Fruit fly (Drosophila melanogaster) whole organism, embryonic: ENCODE measurements around the gene CG12640.

ENCODE experiments used
- Abd-B ChIP-seq: fragments of 200-800 bp; sonication (Bioruptor generic); optimal IDR thresholded peaks from 2 replicates; lab custom pipeline; 2018; ENCODE audit warnings: missing biosample characterization, mild to moderate bottlenecking, missing genetic modification characterization, moderate library complexity
- Adf1 ChIP-seq: fragments of 200-800 bp; sonication (Bioruptor generic); IDR thresholded peaks from 2 replicates; pipeline ENCODE4 v1.3.6; 2022; ENCODE audit warnings: missing biosample characterization, missing genetic modification characterization
- Bdp1 ChIP-seq: fragments of 200-800 bp; sonication (Bioruptor generic); optimal IDR thresholded peaks from 3 replicates; lab custom pipeline; 2016; ENCODE audit warnings: missing biosample characterization, missing genetic modification characterization
- CG11398 ChIP-seq: fragments of 200-800 bp; sonication (Bioruptor generic); optimal IDR thresholded peaks from 2 replicates; lab custom pipeline; 2016; ENCODE audit warnings: missing biosample characterization, missing genetic modification characterization
- CG11560 ChIP-seq: fragments of 200-800 bp; sonication (Bioruptor generic); IDR thresholded peaks from 3 replicates; pipeline ENCODE4 v1.3.6; 2022; ENCODE audit warnings: missing biosample characterization, missing genetic modification characterization
- CG11696 ChIP-seq: fragments of 200-800 bp; sonication (Bioruptor generic); IDR thresholded peaks from 2 replicates; pipeline ENCODE4 v1.3.6; 2022; ENCODE audit warnings: missing biosample characterization, missing genetic modification characterization
- CG12236 ChIP-seq: fragments of 200-800 bp; sonication (Bioruptor generic); optimal IDR thresholded peaks from 2 replicates; lab custom pipeline; 2016; ENCODE audit warnings: missing biosample characterization, missing genetic modification characterization
- CG13775 ChIP-seq: fragments of 200-800 bp; sonication (Bioruptor generic); optimal IDR thresholded peaks from 3 replicates; lab custom pipeline; 2017; ENCODE audit warnings: missing biosample characterization, mild to moderate bottlenecking, missing genetic modification characterization
- CG15601 ChIP-seq: fragments of 200-800 bp; sonication (Bioruptor generic); optimal IDR thresholded peaks from 3 replicates; lab custom pipeline; 2019; ENCODE audit warnings: missing biosample characterization, mild to moderate bottlenecking, missing genetic modification characterization, moderate library complexity
- CG15696 ChIP-seq: fragments of 200-800 bp; sonication (Bioruptor generic); optimal IDR thresholded peaks from 2 replicates; lab custom pipeline; 2019; ENCODE audit warnings: missing biosample characterization, mild to moderate bottlenecking, missing genetic modification characterization, moderate library complexity
- CG1647 ChIP-seq: fragments of 200-800 bp; sonication (Bioruptor generic); optimal IDR thresholded peaks from 3 replicates; lab custom pipeline; 2016; ENCODE audit warnings: missing biosample characterization, missing genetic modification characterization
- CG17912 ChIP-seq: fragments of 200-800 bp; sonication (Bioruptor generic); optimal IDR thresholded peaks from 2 replicates; lab custom pipeline; 2018; ENCODE audit warnings: missing biosample characterization, mild to moderate bottlenecking, missing genetic modification characterization
- CG2129 ChIP-seq: fragments of 200-800 bp; sonication (Bioruptor generic); IDR thresholded peaks from 2 replicates; pipeline ENCODE4 v1.3.6; 2022; ENCODE audit warnings: missing biosample characterization, missing genetic modification characterization; ENCODE audit not compliant: partially characterized antibody
- CG2889 ChIP-seq: fragments of 200-800 bp; sonication (Bioruptor generic); IDR thresholded peaks from 3 replicates; pipeline ENCODE4 v1.3.6; 2022; ENCODE audit warnings: missing biosample characterization, missing genetic modification characterization
- CG33557 ChIP-seq: fragments of 200-800 bp; sonication (Bioruptor generic); optimal IDR thresholded peaks from 2 replicates; lab custom pipeline; 2019; ENCODE audit warnings: missing biosample characterization, mild to moderate bottlenecking, missing genetic modification characterization, moderate library complexity
- CG42726 ChIP-seq: fragments of 200-800 bp; sonication (Bioruptor generic); IDR thresholded peaks from 2 replicates; pipeline ENCODE4 v1.3.6; 2022; ENCODE audit warnings: missing biosample characterization, missing genetic modification characterization; ENCODE audit not compliant: partially characterized antibody
- CG4707 ChIP-seq: fragments of 200-800 bp; sonication (Bioruptor generic); optimal IDR thresholded peaks from 2 replicates; lab custom pipeline; 2018; ENCODE audit warnings: missing biosample characterization, mild to moderate bottlenecking, missing genetic modification characterization, moderate library complexity
- CG7372 ChIP-seq: fragments of 200-800 bp; sonication (Bioruptor generic); IDR thresholded peaks from 2 replicates; pipeline ENCODE4 v1.3.6; 2022; ENCODE audit warnings: missing biosample characterization, missing genetic modification characterization
- CG7786 ChIP-seq: fragments of 200-800 bp; sonication (Bioruptor generic); optimal IDR thresholded peaks from 2 replicates; lab custom pipeline; 2016; ENCODE audit warnings: missing biosample characterization, missing genetic modification characterization
- CG7839 ChIP-seq: fragments of 200-800 bp; sonication (Bioruptor generic); optimal IDR thresholded peaks from 3 replicates; lab custom pipeline; 2018; ENCODE audit warnings: missing biosample characterization, mild to moderate bottlenecking, missing genetic modification characterization, moderate library complexity
- CG8944 ChIP-seq: fragments of 200-800 bp; sonication (Bioruptor generic); optimal IDR thresholded peaks from 3 replicates; lab custom pipeline; 2016; ENCODE audit warnings: missing biosample characterization, missing genetic modification characterization
- CG9437 ChIP-seq: fragments of 200-800 bp; sonication (Bioruptor generic); optimal IDR thresholded peaks from 2 replicates; lab custom pipeline; 2018; ENCODE audit warnings: missing biosample characterization, mild to moderate bottlenecking, missing genetic modification characterization
- CG9609 ChIP-seq: fragments of 200-800 bp; sonication (Bioruptor generic); optimal IDR thresholded peaks from 3 replicates; lab custom pipeline; 2016; ENCODE audit warnings: missing biosample characterization, missing genetic modification characterization
- Dfd ChIP-seq, 2 experiments: fragments of >200 bp; optimal IDR thresholded peaks; 2 replicates each; lab custom pipeline; 2017; ENCODE audit warnings: missing biosample characterization in 2 of 2, missing genetic modification characterization in 2 of 2
- Dll ChIP-seq: fragments of 200-800 bp; sonication (Bioruptor generic); IDR thresholded peaks from 4 replicates; pipeline ENCODE4 v1.3.6; 2022; ENCODE audit warnings: missing biosample characterization, missing genetic modification characterization; ENCODE audit not compliant: partially characterized antibody
- Drgx ChIP-seq: fragments of 200-800 bp; sonication (Bioruptor generic); IDR thresholded peaks from 2 replicates; pipeline ENCODE4 v1.3.6; 2022; ENCODE audit warnings: missing biosample characterization, missing genetic modification characterization
- E2f1 ChIP-seq: fragments of 200-800 bp; sonication (Bioruptor generic); IDR thresholded peaks from 2 replicates; pipeline ENCODE4 v1.3.6; 2022; ENCODE audit warnings: missing biosample characterization, missing genetic modification characterization
- Ets97D ChIP-seq: fragments of 200-800 bp; sonication (Bioruptor generic); optimal IDR thresholded peaks from 3 replicates; lab custom pipeline; 2016; ENCODE audit warnings: missing biosample characterization, missing genetic modification characterization
- Fer3 ChIP-seq: fragments of 200-800 bp; sonication (Bioruptor generic); optimal IDR thresholded peaks from 2 replicates; lab custom pipeline; 2018; ENCODE audit warnings: missing biosample characterization, mild to moderate bottlenecking, missing genetic modification characterization, moderate library complexity
- HLH3B ChIP-seq: fragments of 200-800 bp; sonication (Bioruptor generic); IDR thresholded peaks from 2 replicates; pipeline ENCODE4 v1.3.6; 2022; ENCODE audit warnings: missing biosample characterization, missing genetic modification characterization
- Hey ChIP-seq: fragments of 200-800 bp; sonication (Bioruptor generic); optimal IDR thresholded peaks from 3 replicates; lab custom pipeline; 2018; ENCODE audit warnings: missing biosample characterization, mild to moderate bottlenecking, missing genetic modification characterization
- Med ChIP-seq: fragments of 200-800 bp; sonication (Bioruptor generic); peaks from one replicate; lab custom pipeline; 2016; ENCODE audit warnings: missing biosample characterization, missing genetic modification characterization, mild to moderate bottlenecking, inconsistent platforms, moderate library complexity
- NFAT ChIP-seq: fragments of 200-800 bp; sonication (Bioruptor generic); IDR thresholded peaks from 2 replicates; pipeline ENCODE4 v1.3.6; 2022; ENCODE audit warnings: missing biosample characterization, missing genetic modification characterization
- Ravus ChIP-seq: fragments of 200-800 bp; sonication (Bioruptor generic); IDR thresholded peaks from 2 replicates; pipeline ENCODE4 v1.3.6; 2022; ENCODE audit warnings: missing biosample characterization, missing genetic modification characterization
- Rfx ChIP-seq: fragments of 200-800 bp; sonication (Bioruptor generic); IDR thresholded peaks from 2 replicates; pipeline ENCODE4 v1.3.6; 2022; ENCODE audit warnings: missing biosample characterization, missing genetic modification characterization
- Spps ChIP-seq: fragments of 200-800 bp; sonication (Bioruptor generic); optimal IDR thresholded peaks from 2 replicates; lab custom pipeline; 2018; ENCODE audit warnings: missing biosample characterization, mild to moderate bottlenecking, missing genetic modification characterization
- dmrt11E ChIP-seq: fragments of 200-800 bp; sonication (Bioruptor generic); optimal IDR thresholded peaks from 3 replicates; lab custom pipeline; 2018; ENCODE audit warnings: missing biosample characterization, mild to moderate bottlenecking, missing genetic modification characterization, moderate library complexity
- esg ChIP-seq: fragments of 200-800 bp; sonication (Bioruptor generic); conservative IDR thresholded peaks from 2 replicates; pipeline ENCODE4 v1.3.6; 2022; ENCODE audit warnings: missing biosample characterization, missing genetic modification characterization
- fu2 ChIP-seq: fragments of 200-800 bp; sonication (Bioruptor generic); optimal IDR thresholded peaks from 2 replicates; lab custom pipeline; 2016; ENCODE audit warnings: missing biosample characterization, missing genetic modification characterization
- gce ChIP-seq: fragments of 200-800 bp; sonication (Bioruptor generic); IDR thresholded peaks from 3 replicates; pipeline ENCODE4 v1.3.6; 2022; ENCODE audit warnings: missing biosample characterization, missing genetic modification characterization
- grau ChIP-seq: fragments of 200-800 bp; optimal IDR thresholded peaks from 3 replicates; lab custom pipeline; 2019; ENCODE audit warnings: missing biosample characterization, mild to moderate bottlenecking, missing genetic modification characterization, moderate library complexity
- jumu ChIP-seq: fragments of 200-800 bp; sonication (Bioruptor generic); optimal IDR thresholded peaks from 3 replicates; lab custom pipeline; 2016; ENCODE audit warnings: missing biosample characterization, missing genetic modification characterization
- kni ChIP-seq: fragments of 200-800 bp; sonication (Bioruptor generic); optimal IDR thresholded peaks from 3 replicates; lab custom pipeline; 2017; ENCODE audit warnings: mild to moderate bottlenecking, missing biosample characterization, missing genetic modification reagents, missing genetic modification characterization
- lbe ChIP-seq: fragments of 200-800 bp; sonication (Bioruptor generic); optimal IDR thresholded peaks from 2 replicates; lab custom pipeline; 2016; ENCODE audit warnings: missing biosample characterization, mild to moderate bottlenecking, missing genetic modification characterization
- p53 ChIP-seq: fragments of 200-800 bp; sonication (Bioruptor generic); optimal IDR thresholded peaks from 2 replicates; lab custom pipeline; 2016; ENCODE audit warnings: missing biosample characterization, missing genetic modification characterization
- pzg ChIP-seq: fragments of 200-800 bp; sonication (Bioruptor generic); optimal IDR thresholded peaks from 3 replicates; lab custom pipeline; 2018; ENCODE audit warnings: missing biosample characterization, mild to moderate bottlenecking, missing genetic modification characterization, moderate library complexity
- rib ChIP-seq: fragments of 200-800 bp; sonication (Bioruptor generic); IDR thresholded peaks from 2 replicates; pipeline ENCODE4 v1.3.6; 2022; ENCODE audit warnings: missing biosample characterization, missing genetic modification characterization
- sim ChIP-seq: fragments of 200-800 bp; sonication (Bioruptor generic); IDR thresholded peaks from 2 replicates; pipeline ENCODE4 v1.3.6; 2022; ENCODE audit warnings: missing biosample characterization, missing genetic modification characterization
- sqz ChIP-seq: fragments of 200-800 bp; sonication (Bioruptor generic); optimal IDR thresholded peaks from 3 replicates; lab custom pipeline; 2018; ENCODE audit warnings: missing biosample characterization, mild to moderate bottlenecking, missing genetic modification characterization
- tio ChIP-seq: fragments of 200-800 bp; sonication (Bioruptor generic); optimal IDR thresholded peaks from 2 replicates; lab custom pipeline; 2017; ENCODE audit warnings: missing biosample characterization, missing genetic modification characterization, inconsistent platforms
- twi ChIP-seq: fragments of 200-800 bp; optimal IDR thresholded peaks from 2 replicates; lab custom pipeline; 2019; ENCODE audit warnings: missing biosample characterization, mild to moderate bottlenecking, missing genetic modification characterization, moderate library complexity
- zen2 ChIP-seq: fragments of 200-800 bp; sonication (Bioruptor generic); IDR thresholded peaks from 3 replicates; pipeline ENCODE4 v1.3.6; 2022; ENCODE audit warnings: missing biosample characterization, missing genetic modification characterization; ENCODE audit not compliant: partially characterized antibody

The CG12640 gene

dm6 chrX:10461938-10462337, 29.3 kb upstream of the CG12640 start (continued):
- TF ChIP-seq Dll (GFP tag; lab: Robert Waterston, UW): no peak
- TF ChIP-seq Rfx (GFP tag; lab: Robert Waterston, UW): no peak
- no peak for TF ChIP-seq Drgx (GFP tag; lab: Robert Waterston, UW)
- TF ChIP-seq CG11398 (GFP tag; lab: Kevin White, UChicago): no peak
- no peak for TF ChIP-seq jumu
- no peak for TF ChIP-seq sqz
- TF ChIP-seq lbe: no peak
- no peak for TF ChIP-seq CG11560
- TF ChIP-seq CG7839 (tag; lab: Kevin White, UChicago): no peak
- no peak for TF ChIP-seq kni
- no peak for TF ChIP-seq CG12236
- no peak for TF ChIP-seq CG8944 (GFP tag; lab: Kevin White, UChicago)
- TF ChIP-seq esg (GFP tag; lab: Robert Waterston, UW): no peak
- no peak for TF ChIP-seq Ravus (GFP tag; lab: Robert Waterston, UW)
- no peak for TF ChIP-seq pzg (GFP tag; lab: Kevin White, UChicago)
- no peak for TF ChIP-seq Abd-B (GFP tag; lab: Kevin White, UChicago)
- peak; percentile 45 for TF ChIP-seq CG4707 (GFP tag; lab: Kevin White, UChicago)
- no peak for TF ChIP-seq CG9609 (GFP tag; lab: Kevin White, UChicago)
- TF ChIP-seq CG2889 (GFP tag; lab: Robert Waterston, UW): no peak
- no peak for TF ChIP-seq HLH3B
- no peak for TF ChIP-seq Spps (tag; lab: Kevin White, UChicago)
- no peak for TF ChIP-seq CG1647 (GFP tag; lab: Kevin White, UChicago)
- no peak for TF ChIP-seq rib (GFP tag; lab: Robert Waterston, UW)
- no peak for TF ChIP-seq CG17912 (GFP tag; lab: Kevin White, UChicago)
- peak; percentile 25 for TF ChIP-seq Fer3
- no peak for TF ChIP-seq CG7786 (GFP tag; lab: Kevin White, UChicago)
- TF ChIP-seq dmrt11E (tag; lab: Kevin White, UChicago): no peak
- TF ChIP-seq CG42726 (GFP tag; lab: Robert Waterston, UW): no peak
- TF ChIP-seq grau: peak; percentile 0
- no peak for TF ChIP-seq gce (GFP tag; lab: Robert Waterston, UW)
- no peak for TF ChIP-seq p53
- TF ChIP-seq fu2 (GFP tag; lab: Kevin White, UChicago): no peak
- TF ChIP-seq CG13775 (GFP tag; lab: Kevin White, UChicago): peak; percentile 6
- no peak for TF ChIP-seq NFAT
- TF ChIP-seq Hey (tag; lab: Kevin White, UChicago): no peak
- TF ChIP-seq CG15696 (tag; lab: Kevin White, UChicago): no peak
- no peak for TF ChIP-seq CG33557 (GFP tag; lab: Kevin White, UChicago)
- no peak for TF ChIP-seq Dfd (GFP tag; optimal IDR thresholded peaks at IDR 0.05; lab: Kevin White, UChicago)
- TF ChIP-seq CG15601 (tag; lab: Kevin White, UChicago): no peak
- peak; percentile 47; the same call in 1 of the 2 replicates for TF ChIP-seq sim (GFP tag; lab: Robert Waterston, UW)
- no peak for TF ChIP-seq Adf1 (GFP tag; lab: Robert Waterston, UW)
- TF ChIP-seq twi (tag; lab: Kevin White, UChicago): no peak
- TF ChIP-seq CG7372 (GFP tag; lab: Robert Waterston, UW): no peak
- TF ChIP-seq Ets97D (GFP tag; lab: Kevin White, UChicago): peak; percentile 91
- peak; percentile 75 for TF ChIP-seq Med (GFP tag; lab: Kevin White, UChicago)
- TF ChIP-seq zen2 (GFP tag; lab: Robert Waterston, UW): no peak
- TF ChIP-seq tio (GFP tag; lab: Kevin White, UChicago): no peak
- peak; percentile 5 for TF ChIP-seq CG9437 (GFP tag; lab: Kevin White, UChicago)
- no peak for TF ChIP-seq CG2129 (GFP tag; lab: Robert Waterston, UW)
- TF ChIP-seq Bdp1 (GFP tag; lab: Kevin White, UChicago): no peak
- TF ChIP-seq CG11696: no peak
- TF ChIP-seq E2f1 (GFP tag; lab: Robert Waterston, UW): no peak
